Fruit fly (Drosophila melanogaster) whole organism, embryonic: Measurements from ENCODE around the gene yellow-b.
A peak's percentile ranks its signal among the peaks of the same experiment; 100 is the strongest.

Experiments used
- Abd-B ChIP-seq: fragments of 200-800 bp; sonication (Bioruptor generic); optimal IDR thresholded peaks from 2 replicates; lab custom pipeline; 2018; ENCODE audit warnings: missing biosample characterization, mild to moderate bottlenecking, missing genetic modification characterization, moderate library complexity
- B-H2 ChIP-seq: fragments of 200-800 bp; sonication (Bioruptor generic); optimal IDR thresholded peaks from 2 replicates; lab custom pipeline; 2018; ENCODE audit warnings: missing biosample characterization, mild to moderate bottlenecking, missing genetic modification characterization
- Bgb ChIP-seq: fragments of 200-800 bp; sonication (Bioruptor generic); IDR thresholded peaks from 2 replicates; pipeline ENCODE4 v1.3.6; 2022; ENCODE audit warnings: missing biosample characterization, missing genetic modification characterization; ENCODE audit not compliant: partially characterized antibody
- CG10431 ChIP-seq: fragments of 200-800 bp; sonication (Bioruptor generic); optimal IDR thresholded peaks from 3 replicates; lab custom pipeline; 2018; ENCODE audit warnings: missing biosample characterization, mild to moderate bottlenecking, missing genetic modification characterization
- CG12104 ChIP-seq: fragments of 200-800 bp; sonication (Bioruptor generic); optimal IDR thresholded peaks from 3 replicates; lab custom pipeline; 2016; ENCODE audit warnings: missing biosample characterization, missing genetic modification characterization
- CG12744 ChIP-seq: fragments of 200-800 bp; sonication (Bioruptor generic); optimal IDR thresholded peaks from 2 replicates; lab custom pipeline; 2016; ENCODE audit warnings: missing biosample characterization, missing genetic modification characterization
- CG12942 ChIP-seq: fragments of 200-800 bp; sonication (Bioruptor generic); optimal IDR thresholded peaks from 3 replicates; lab custom pipeline; 2016; ENCODE audit warnings: missing biosample characterization, missing genetic modification characterization
- CG13775 ChIP-seq: fragments of 200-800 bp; sonication (Bioruptor generic); optimal IDR thresholded peaks from 3 replicates; lab custom pipeline; 2017; ENCODE audit warnings: missing biosample characterization, mild to moderate bottlenecking, missing genetic modification characterization
- CG14710 ChIP-seq: fragments of 200-800 bp; sonication (Bioruptor generic); optimal IDR thresholded peaks from 3 replicates; lab custom pipeline; 2019; ENCODE audit warnings: missing biosample characterization, mild to moderate bottlenecking, missing genetic modification characterization, moderate library complexity
- CG1603 ChIP-seq: fragments of 200-800 bp; sonication (Bioruptor generic); optimal IDR thresholded peaks from 2 replicates; lab custom pipeline; 2019; ENCODE audit warnings: missing biosample characterization, mild to moderate bottlenecking, missing genetic modification characterization, moderate library complexity
- CG17359 ChIP-seq: fragments of 200-800 bp; sonication (Bioruptor generic); optimal IDR thresholded peaks from 3 replicates; lab custom pipeline; 2018; ENCODE audit warnings: missing biosample characterization, mild to moderate bottlenecking, missing genetic modification characterization, moderate library complexity
- CG2875 ChIP-seq: fragments of 200-800 bp; sonication (Bioruptor generic); optimal IDR thresholded peaks from 2 replicates; lab custom pipeline; 2017; ENCODE audit warnings: missing biosample characterization, mild to moderate bottlenecking, missing genetic modification characterization, missing genetic modification reagents
- CG30431 ChIP-seq: fragments of 200-800 bp; sonication (Bioruptor generic); optimal IDR thresholded peaks from 2 replicates; lab custom pipeline; 2017; ENCODE audit warnings: missing biosample characterization, missing genetic modification characterization
- CG3281 ChIP-seq: fragments of 200-800 bp; sonication (Bioruptor generic); optimal IDR thresholded peaks from 3 replicates; lab custom pipeline; 2017; ENCODE audit warnings: missing biosample characterization, mild to moderate bottlenecking, missing genetic modification characterization
- CG34422 ChIP-seq: fragments of 200-800 bp; sonication (Bioruptor generic); IDR thresholded peaks from 3 replicates; pipeline ENCODE4 v1.3.6; 2022; ENCODE audit warnings: missing biosample characterization, missing genetic modification characterization
- CG6654 ChIP-seq: fragments of 200-800 bp; sonication (Bioruptor generic); optimal IDR thresholded peaks from 2 replicates; lab custom pipeline; 2017; ENCODE audit warnings: missing biosample characterization, mild to moderate bottlenecking, missing genetic modification characterization
- CG7271 ChIP-seq: fragments of 200-800 bp; sonication (Bioruptor generic); optimal IDR thresholded peaks from 2 replicates; lab custom pipeline; 2018; ENCODE audit warnings: missing biosample characterization, mild to moderate bottlenecking, missing genetic modification characterization, moderate library complexity
- CG7928 ChIP-seq: fragments of 200-800 bp; sonication (Bioruptor generic); optimal IDR thresholded peaks from 2 replicates; lab custom pipeline; 2017; ENCODE audit warnings: missing biosample characterization, mild to moderate bottlenecking, missing genetic modification characterization
- CG9876 ChIP-seq: fragments of 200-800 bp; sonication (Bioruptor generic); optimal IDR thresholded peaks from 2 replicates; lab custom pipeline; 2016; ENCODE audit warnings: missing biosample characterization, missing genetic modification characterization
- Eip74EF ChIP-seq, 2 experiments: fragments of 200-800 bp in 1 of 2; fragments of >200 bp in 1 of 2; sonication (Bioruptor generic) in 1 of 2; optimal IDR thresholded peaks; 2 replicates each; lab custom pipeline; 2017 to 2019; ENCODE audit warnings: missing biosample characterization in 2 of 2, missing genetic modification characterization in 2 of 2, mild to moderate bottlenecking in 1 of 2, moderate library complexity in 1 of 2
- Ssrp ChIP-seq: fragments of 200-800 bp; sonication (Bioruptor generic); optimal IDR thresholded peaks from 2 replicates; lab custom pipeline; 2018; ENCODE audit warnings: missing biosample characterization, mild to moderate bottlenecking, missing genetic modification characterization, moderate library complexity
- YL-1 ChIP-seq: fragments of 200-800 bp; sonication (Bioruptor generic); optimal IDR thresholded peaks from 3 replicates; lab custom pipeline; 2017; ENCODE audit warnings: missing biosample characterization, mild to moderate bottlenecking, missing genetic modification characterization
- ap ChIP-seq: fragments of 200-800 bp; sonication (Bioruptor generic); IDR thresholded peaks from 2 replicates; pipeline ENCODE4 v1.3.6; 2022; ENCODE audit warnings: missing biosample characterization, missing genetic modification characterization
- bbx ChIP-seq: fragments of 200-800 bp; sonication (Bioruptor generic); IDR thresholded peaks from 2 replicates; pipeline ENCODE4 v1.3.6; 2022; ENCODE audit warnings: missing biosample characterization, missing genetic modification characterization; ENCODE audit not compliant: partially characterized antibody
- ci ChIP-seq: fragments of 200-800 bp; sonication (Bioruptor generic); IDR thresholded peaks from 3 replicates; pipeline ENCODE4 v1.3.6; 2022; ENCODE audit warnings: missing biosample characterization, missing genetic modification characterization
- da ChIP-seq: fragments of 200-800 bp; sonication (Bioruptor generic); optimal IDR thresholded peaks from 2 replicates; lab custom pipeline; 2016; ENCODE audit warnings: missing biosample characterization, missing genetic modification characterization
- eve ChIP-seq, 2 experiments: fragments of >200 bp; optimal IDR thresholded peaks; 2 replicates each; lab custom pipeline; 2017; ENCODE audit warnings: missing biosample characterization in 2 of 2, missing genetic modification characterization in 2 of 2
- grau ChIP-seq: fragments of 200-800 bp; optimal IDR thresholded peaks from 3 replicates; lab custom pipeline; 2019; ENCODE audit warnings: missing biosample characterization, mild to moderate bottlenecking, missing genetic modification characterization, moderate library complexity
- grn ChIP-seq: fragments of 200-800 bp; sonication (Bioruptor generic); optimal IDR thresholded peaks from 3 replicates; lab custom pipeline; 2017; ENCODE audit warnings: missing biosample characterization, missing genetic modification characterization
- hb ChIP-seq: fragments of 200-800 bp; sonication (Bioruptor generic); IDR thresholded peaks from 3 replicates; pipeline ENCODE4 v1.3.6; 2022; ENCODE audit warnings: missing biosample characterization, missing genetic modification characterization; ENCODE audit not compliant: partially characterized antibody
- her ChIP-seq: fragments of 200-800 bp; sonication (Bioruptor generic); optimal IDR thresholded peaks from 2 replicates; lab custom pipeline; 2016; ENCODE audit warnings: missing biosample characterization, missing genetic modification characterization
- jumu ChIP-seq: fragments of 200-800 bp; sonication (Bioruptor generic); optimal IDR thresholded peaks from 3 replicates; lab custom pipeline; 2016; ENCODE audit warnings: missing biosample characterization, missing genetic modification characterization
- maf-S ChIP-seq: fragments of 200-800 bp; sonication (Bioruptor generic); optimal IDR thresholded peaks from 2 replicates; lab custom pipeline; 2016; ENCODE audit warnings: missing biosample characterization, missing genetic modification characterization
- nerfin-2 ChIP-seq: fragments of 200-800 bp; sonication (Bioruptor generic); IDR thresholded peaks from 2 replicates; pipeline ENCODE4 v1.3.6; 2022; ENCODE audit warnings: missing biosample characterization, missing genetic modification characterization; ENCODE audit not compliant: partially characterized antibody
- nmo ChIP-seq: fragments of 200-800 bp; sonication (Bioruptor generic); optimal IDR thresholded peaks from 2 replicates; lab custom pipeline; 2018; ENCODE audit warnings: missing biosample characterization, mild to moderate bottlenecking, missing genetic modification characterization, moderate library complexity
- oc ChIP-seq: fragments of 200-800 bp; sonication (Bioruptor generic); optimal IDR thresholded peaks from 2 replicates; lab custom pipeline; 2018; ENCODE audit warnings: missing biosample characterization, mild to moderate bottlenecking, missing genetic modification characterization, moderate library complexity
- odd ChIP-seq: fragments of 200-800 bp; sonication (Bioruptor generic); optimal IDR thresholded peaks from 2 replicates; lab custom pipeline; 2017; ENCODE audit warnings: missing biosample characterization, mild to moderate bottlenecking, missing genetic modification characterization
- phol ChIP-seq: fragments of 200-800 bp; sonication (Bioruptor generic); optimal IDR thresholded peaks from 3 replicates; lab custom pipeline; 2018; ENCODE audit warnings: missing biosample characterization, mild to moderate bottlenecking, missing genetic modification characterization, moderate library complexity
- pros ChIP-seq: fragments of 200-800 bp; sonication (Bioruptor generic); optimal IDR thresholded peaks from 3 replicates; lab custom pipeline; 2019; ENCODE audit warnings: missing biosample characterization, mild to moderate bottlenecking, missing genetic modification characterization, moderate library complexity
- psq ChIP-seq: fragments of 200-800 bp; sonication (Bioruptor generic); optimal IDR thresholded peaks from 2 replicates; lab custom pipeline; 2017; ENCODE audit warnings: missing biosample characterization, missing genetic modification characterization
- pum ChIP-seq: fragments of 200-800 bp; sonication (Bioruptor generic); optimal IDR thresholded peaks from 2 replicates; lab custom pipeline; 2016; ENCODE audit warnings: missing biosample characterization, missing genetic modification characterization
- run ChIP-seq: fragments of 200-800 bp; sonication (Bioruptor generic); optimal IDR thresholded peaks from 3 replicates; lab custom pipeline; 2018; ENCODE audit warnings: missing biosample characterization, mild to moderate bottlenecking, missing genetic modification characterization
- sc ChIP-seq, 3 experiments: fragments of >200 bp in 2 of 3; fragments of 200-800 bp in 1 of 3; sonication (Bioruptor generic) in 1 of 3; optimal IDR thresholded peaks; 2 replicates in 2 of 3; 3 replicates in 1 of 3; lab custom pipeline; 2017; ENCODE audit warnings: mild to moderate bottlenecking in 1 of 3, missing biosample characterization in 1 of 3, missing genetic modification characterization in 1 of 3, missing genetic modification reagents in 1 of 3
- scrt ChIP-seq: fragments of 200-800 bp; sonication (Bioruptor generic); optimal IDR thresholded peaks from 2 replicates; lab custom pipeline; 2018; ENCODE audit warnings: missing biosample characterization, mild to moderate bottlenecking, missing genetic modification characterization, moderate library complexity
- slou ChIP-seq: fragments of 200-800 bp; sonication (Bioruptor generic); optimal IDR thresholded peaks from 3 replicates; lab custom pipeline; 2016; ENCODE audit warnings: missing biosample characterization, missing genetic modification characterization
- stwl ChIP-seq: fragments of 200-800 bp; sonication (Bioruptor generic); optimal IDR thresholded peaks from 3 replicates; lab custom pipeline; 2018; ENCODE audit warnings: missing biosample characterization, mild to moderate bottlenecking, missing genetic modification characterization, moderate library complexity
- tap ChIP-seq: fragments of 200-800 bp; optimal IDR thresholded peaks from 3 replicates; lab custom pipeline; 2019; ENCODE audit warnings: missing biosample characterization, mild to moderate bottlenecking, missing genetic modification characterization, moderate library complexity
- tll ChIP-seq, 2 experiments: fragments of 200-800 bp in 1 of 2; fragments of >200 bp in 1 of 2; sonication (Bioruptor generic) in 1 of 2; optimal IDR thresholded peaks; 2 replicates each; lab custom pipeline; 2017 to 2019; ENCODE audit warnings: missing biosample characterization in 2 of 2, missing genetic modification characterization in 2 of 2, mild to moderate bottlenecking in 1 of 2, moderate library complexity in 1 of 2
- vvl ChIP-seq: fragments of 200-800 bp; sonication (Bioruptor generic); IDR thresholded peaks from 2 replicates; pipeline ENCODE4 v1.3.6; 2022; ENCODE audit warnings: missing biosample characterization, missing genetic modification characterization

yellow-b gene

dm6 chr2L:16710677-16711076 is 43.5 kb upstream of the yellow-b start (continued):
- TF ChIP-seq CG7928 (GFP tag; lab: Kevin White, UChicago) (no peak), hb (GFP tag; lab: Robert Waterston, UW) (no peak), Eip74EF (GFP tag; optimal IDR thresholded peaks at IDR 0.05; lab: Kevin White, UChicago) (no peak), oc (tag; lab: Kevin White, UChicago) (no peak), tap (tag; lab: Kevin White, UChicago) (no peak), Abd-B (GFP tag; lab: Kevin White, UChicago) (no peak), jumu (GFP tag; lab: Kevin White, UChicago) (no peak), CG14710 (tag; lab: Kevin White, UChicago) (no peak), Bgb (no peak), ap (GFP tag; lab: Robert Waterston, UW) (no peak), Ssrp (tag; lab: Kevin White, UChicago) (no peak), CG3281 (GFP tag; lab: Kevin White, UChicago) (no peak), CG12104 (GFP tag; lab: Kevin White, UChicago) (no peak), CG12744 (GFP tag; lab: Kevin White, UChicago) (no peak), CG10431 (peak; percentile 86), psq (GFP tag; lab: Kevin White, UChicago) (no peak), stwl (tag; lab: Kevin White, UChicago) (no peak), B-H2 (GFP tag; lab: Kevin White, UChicago) (no peak), nerfin-2 (GFP tag; lab: Robert Waterston, UW) (no peak), CG30431 (GFP tag; lab: Kevin White, UChicago) (no peak), sc (optimal IDR thresholded peaks at IDR 0.05; lab: Kevin White, UChicago) (no peak), sc (GFP tag; optimal IDR thresholded peaks at IDR 0.05; lab: Kevin White, UChicago) (no peak), maf-S (GFP tag; lab: Kevin White, UChicago) (no peak), CG2875 (peak; percentile 18), CG9876 (GFP tag; lab: Kevin White, UChicago) (no peak), grau (tag; lab: Kevin White, UChicago) (no peak), bbx (GFP tag; lab: Robert Waterston, UW) (no peak), CG1603 (tag; lab: Kevin White, UChicago) (peak; percentile 6)

- TF ChIP-seq pros (GFP tag; lab: Kevin White, UChicago) = peak; percentile 7
- peak; percentile 2 for TF ChIP-seq oc (tag; lab: Kevin White, UChicago)
- no peak for TF ChIP-seq scrt
- no peak for TF ChIP-seq nmo (GFP tag; lab: Kevin White, UChicago)
- TF ChIP-seq CG7271 (tag; lab: Kevin White, UChicago) = no peak
- TF ChIP-seq CG6654 = no peak
- TF ChIP-seq pum = no peak
- no peak for TF ChIP-seq phol (tag; lab: Kevin White, UChicago)
- no peak for TF ChIP-seq slou (GFP tag; lab: Kevin White, UChicago)
- TF ChIP-seq run (tag; lab: Kevin White, UChicago) = peak; percentile 54
- TF ChIP-seq CG12942 = no peak
- TF ChIP-seq YL-1 = no peak
- peak in 1 of 2 experiments; percentile 28 for TF ChIP-seq eve (GFP tag; optimal IDR thresholded peaks at IDR 0.05; lab: Kevin White, UChicago)
- TF ChIP-seq tll (GFP tag; optimal IDR thresholded peaks at IDR 0.05; lab: Kevin White, UChicago) = no peak
- no peak for TF ChIP-seq her (GFP tag; lab: Kevin White, UChicago)
- TF ChIP-seq CG17359 = no peak
- TF ChIP-seq da = no peak
- TF ChIP-seq CG13775 (GFP tag; lab: Kevin White, UChicago) = no peak
- no peak for TF ChIP-seq CG34422 (GFP tag; lab: Robert Waterston, UW)
- TF ChIP-seq grn = peak; percentile 65
- no peak for TF ChIP-seq sc (optimal IDR thresholded peaks at IDR 0.05; lab: Kevin White, UChicago)
- no peak for TF ChIP-seq sc (GFP tag; optimal IDR thresholded peaks at IDR 0.05; lab: Kevin White, UChicago)
- TF ChIP-seq vvl (GFP tag; lab: Robert Waterston, UW) = peak; percentile 82
- 0 out of 3 replicates have a peak, but pooled peaks have one; percentile 36 for TF ChIP-seq ci (GFP tag; lab: Robert Waterston, UW)
- no peak for TF ChIP-seq odd (GFP tag; lab: Kevin White, UChicago)
Observed at dm6 chr2L:16711891-16712290, 42.2 kb upstream of the yellow-b start.
